Fruit fly (Drosophila melanogaster) whole organism: ENCODE results near the gene swm.

Experiments used
- Dll ChIP-seq: fragments of >200 bp; optimal IDR thresholded peaks from 2 replicates; lab custom pipeline; 2017
- pan ChIP-seq: fragments of >200 bp; optimal IDR thresholded peaks from 2 replicates; lab custom pipeline; 2017
- psq ChIP-seq: fragments of >200 bp; optimal IDR thresholded peaks from 2 replicates; lab custom pipeline; 2017
- usp ChIP-seq: fragments of >200 bp; optimal IDR thresholded peaks from 2 replicates; lab custom pipeline; 2017; ENCODE audit warnings: missing biosample characterization, missing genetic modification characterization, mixed read lengths

dm6 chr2L:19479249-19479984 lies 13.6 kb upstream of the swm start:
- no peak for TF ChIP-seq pan
- TF ChIP-seq psq (lab: Kevin White, UChicago) = no peak
- TF ChIP-seq usp (GFP tag; lab: Kevin White, UChicago) = no peak
- TF ChIP-seq Dll (lab: Kevin White, UChicago) = no peak
